Worm (Caenorhabditis elegans): ENCODE data around the gene F57A10.2.

F57A10.2 gene

ce11 chrV:15733020-15733419 is 33.4 kb upstream of the F57A10.2 start:
- TF ChIP-seq F13H6.1 (tag; optimal IDR thresholded peaks at IDR 0.05) (no peak), ets-4 (tag; optimal IDR thresholded peaks at IDR 0.05) (no peak), tbx-2 (tag; optimal IDR thresholded peaks at IDR 0.05) (no peak), ceh-24 (tag; optimal IDR thresholded peaks at IDR 0.05) (no peak), ceh-48 (tag; optimal IDR thresholded peaks at IDR 0.05) (no peak), ceh-18 (tag; optimal IDR thresholded peaks at IDR 0.05) (no peak), ceh-6 (GFP tag; optimal IDR thresholded peaks at IDR 0.05) (no peak)

- TF ChIP-seq T23F11.4 (GFP tag; optimal IDR thresholded peaks at IDR 0.05) (no peak), odd-2 (tag; optimal IDR thresholded peaks at IDR 0.05) (no peak), npax-4 (tag; optimal IDR thresholded peaks at IDR 0.05) (no peak), ceh-19 (GFP tag; optimal IDR thresholded peaks at IDR 0.05) (no peak), ceh-9 (tag; optimal IDR thresholded peaks at IDR 0.05) (no peak), elt-4 (tag; optimal IDR thresholded peaks at IDR 0.05) (no peak), ceh-6 (GFP tag; optimal IDR thresholded peaks at IDR 0.05) (no peak), ceh-24 (tag; optimal IDR thresholded peaks at IDR 0.05) (no peak), tbx-2 (tag; optimal IDR thresholded peaks at IDR 0.05) (no peak), unc-42 (tag; optimal IDR thresholded peaks at IDR 0.05) (no peak), hlh-8 (tag; optimal IDR thresholded peaks at IDR 0.05) (no peak), ceh-45 (GFP tag; IDR thresholded peaks at IDR 0.05) (no peak), hlh-13 (GFP tag; optimal IDR thresholded peaks at IDR 0.05) (no peak), pha-2 (tag; optimal IDR thresholded peaks at IDR 0.05) (no peak), ztf-16 (tag; optimal IDR thresholded peaks at IDR 0.05) (no peak), pros-1 (tag; optimal IDR thresholded peaks at IDR 0.05) (no peak), ahr-1 (tag; optimal IDR thresholded peaks at IDR 0.05) (no peak), fkh-10 (GFP tag; optimal IDR thresholded peaks at IDR 0.05) (no peak), nhr-11 (tag; optimal IDR thresholded peaks at IDR 0.05) (no peak)
These were observed 32.8 kb upstream of the F57A10.2 start, which contains the start of gene T23D5.3 for ce11 chrV:15733568-15733967. TSS of gene T23D5.3 (minus strand) at chrV:15733668.

DNA sequence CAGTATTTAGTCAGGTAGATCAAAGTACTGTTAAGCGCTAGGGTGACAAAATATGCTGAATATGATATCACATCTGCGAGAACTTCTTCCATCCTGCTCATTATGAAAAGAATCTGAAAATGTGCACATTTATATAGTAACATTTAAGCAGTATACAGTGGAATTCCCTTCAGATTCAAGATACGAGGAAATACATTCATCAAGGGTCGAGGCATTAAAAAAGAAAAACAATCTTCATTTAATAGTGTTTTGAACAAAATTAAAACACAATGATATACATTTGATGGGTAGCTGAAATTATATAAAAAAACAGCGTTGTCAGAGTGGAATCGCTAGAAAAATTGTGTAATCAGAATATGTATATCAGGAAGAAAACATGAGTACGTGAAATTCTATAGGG is 30.7 kb upstream of the F57A10.2 start, which contains the start of gene str-27:
TSS of gene str-27 (minus strand) at position 101 of the 400 bp plus-strand sequence.
- TF ChIP-seq pat-9 (tag; optimal IDR thresholded peaks at IDR 0.05) (no peak), ceh-34 (tag; optimal IDR thresholded peaks at IDR 0.05) (no peak), unc-55 (GFP tag; optimal IDR thresholded peaks at IDR 0.05) (no peak), ets-4 (tag; optimal IDR thresholded peaks at IDR 0.05) (no peak), fkh-10 (GFP tag; optimal IDR thresholded peaks at IDR 0.05) (no peak), pax-1 (tag; optimal IDR thresholded peaks at IDR 0.05) (no peak), ceh-2 (tag; optimal IDR thresholded peaks at IDR 0.05) (no peak), ahr-1 (tag; optimal IDR thresholded peaks at IDR 0.05) (no peak), zip-5 (tag; optimal IDR thresholded peaks at IDR 0.05) (no peak), ceh-22 (tag; optimal IDR thresholded peaks at IDR 0.05) (no peak), K09A11.1 (tag; optimal IDR thresholded peaks at IDR 0.05; ENCODE audit: insufficient read depth) (no peak), unc-42 (tag; optimal IDR thresholded peaks at IDR 0.05) (no peak), rnt-1 (tag; optimal IDR thresholded peaks at IDR 0.05) (no peak), ceh-31 (tag; optimal IDR thresholded peaks at IDR 0.05) (no peak), unc-86 (tag; optimal IDR thresholded peaks at IDR 0.05) (no peak), ceh-19 (GFP tag; optimal IDR thresholded peaks at IDR 0.05) (no peak)

ce11 chrV:15741851-15742250 is 24.5 kb upstream of the F57A10.2 start, which contains the start of gene str-18:
TSS of gene str-18 (minus strand) at chrV:15741951.
- TF ChIP-seq lim-6 (tag; optimal IDR thresholded peaks at IDR 0.05) (no peak), pqm-1 (tag; optimal IDR thresholded peaks at IDR 0.05) (no peak), fkh-6 (tag; optimal IDR thresholded peaks at IDR 0.05) (no peak), npax-4 (tag; optimal IDR thresholded peaks at IDR 0.05) (no peak), ceh-2 (tag; optimal IDR thresholded peaks at IDR 0.05) (no peak), rnt-1 (tag; optimal IDR thresholded peaks at IDR 0.05) (no peak), nhr-11 (tag; optimal IDR thresholded peaks at IDR 0.05) (no peak), ceh-9 (tag; optimal IDR thresholded peaks at IDR 0.05) (no peak), dve-1 (tag; optimal IDR thresholded peaks at IDR 0.05) (no peak), hlh-13 (GFP tag; optimal IDR thresholded peaks at IDR 0.05) (no peak), ceh-45 (GFP tag; IDR thresholded peaks at IDR 0.05) (no peak), ztf-16 (tag; optimal IDR thresholded peaks at IDR 0.05) (no peak), unc-86 (tag; optimal IDR thresholded peaks at IDR 0.05) (no peak)
